Worm (Caenorhabditis elegans): Measurements from ENCODE around the gene F09E5.11.

DNA sequence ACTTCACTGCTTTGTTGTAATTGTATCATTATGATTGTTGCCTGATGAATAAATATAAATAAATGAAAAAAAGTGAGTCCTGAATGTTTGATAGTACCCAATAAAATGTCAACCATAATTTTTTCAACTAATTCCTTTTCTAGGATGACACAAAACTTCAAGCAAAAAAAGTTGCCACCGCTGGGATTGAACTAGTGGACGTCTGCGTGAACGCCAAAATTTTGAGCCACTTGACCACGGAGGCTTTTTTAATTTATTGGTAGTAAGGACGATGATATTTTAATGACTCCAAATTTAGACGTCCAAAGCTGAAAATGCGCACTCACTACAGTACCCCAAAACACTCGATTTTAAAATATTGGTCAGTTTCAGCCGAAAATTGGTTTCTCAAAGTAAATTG, 4.3 kb downstream of the F09E5.11 start:
- TF ChIP-seq tab-1 (GFP tag; IDR thresholded peaks at IDR 0.05) (no peak), klf-2 (GFP tag; conservative IDR thresholded peaks at IDR 0.05) (no peak), ztf-29 (GFP tag; IDR thresholded peaks at IDR 0.05) (no peak), ref-1 (GFP tag; conservative IDR thresholded peaks at IDR 0.05) (no peak), ztf-23 (GFP tag; IDR thresholded peaks at IDR 0.05) (no peak), T22C8.4 (GFP tag; IDR thresholded peaks at IDR 0.05) (no peak)
